Worm (Caenorhabditis elegans) whole organism, L2 larva: ENCODE results near the gene C24B5.4.

Source experiments
- F13H6.1 ChIP-seq: sonication (generic microtip); optimal IDR thresholded peaks from 2 replicates; lab custom pipeline; 2016; ENCODE audit warnings: missing genetic modification characterization, missing compliant biosample characterization
- aly-2 ChIP-seq: fragments of 150-350 bp; optimal IDR thresholded peaks from 2 replicates; lab custom pipeline; 2014; ENCODE audit warnings: missing biosample characterization, missing genetic modification characterization
- ceh-16 ChIP-seq: fragments of 150-350 bp; optimal IDR thresholded peaks from 2 replicates; lab custom pipeline; 2014; ENCODE audit warnings: missing biosample characterization, missing genetic modification characterization
- ceh-82 ChIP-seq: fragments of 150-350 bp; optimal IDR thresholded peaks from 2 replicates; lab custom pipeline; 2014; ENCODE audit warnings: missing biosample characterization, missing genetic modification characterization
- lin-39 ChIP-seq: fragments of 150-350 bp; optimal IDR thresholded peaks from 2 replicates; lab custom pipeline; 2014; ENCODE audit warnings: missing biosample characterization, missing genetic modification reagents, missing genetic modification characterization
- lsy-2 ChIP-seq, 2 experiments: fragments of 150-350 bp in 1 of 2; sonication (generic microtip) in 1 of 2; optimal IDR thresholded peaks; 2 replicates each; lab custom pipeline; 2014 to 2017; ENCODE audit warnings: missing biosample characterization in 2 of 2, missing genetic modification characterization in 2 of 2
- nhr-23 ChIP-seq: fragments of 150-350 bp; optimal IDR thresholded peaks from 2 replicates; lab custom pipeline; 2014; ENCODE audit warnings: missing biosample characterization, missing genetic modification reagents, missing genetic modification characterization
- nhr-77 ChIP-seq: fragments of 150-350 bp; optimal IDR thresholded peaks from 2 replicates; lab custom pipeline; 2014; ENCODE audit warnings: missing biosample characterization, missing genetic modification characterization
- snpc-4 ChIP-seq: fragments of 150-350 bp; optimal IDR thresholded peaks from 2 replicates; lab custom pipeline; 2014; ENCODE audit warnings: missing biosample characterization, missing genetic modification characterization
- unc-39 ChIP-seq: fragments of 150-350 bp; optimal IDR thresholded peaks from 2 replicates; lab custom pipeline; 2014; ENCODE audit warnings: missing biosample characterization, missing genetic modification characterization

DNA sequence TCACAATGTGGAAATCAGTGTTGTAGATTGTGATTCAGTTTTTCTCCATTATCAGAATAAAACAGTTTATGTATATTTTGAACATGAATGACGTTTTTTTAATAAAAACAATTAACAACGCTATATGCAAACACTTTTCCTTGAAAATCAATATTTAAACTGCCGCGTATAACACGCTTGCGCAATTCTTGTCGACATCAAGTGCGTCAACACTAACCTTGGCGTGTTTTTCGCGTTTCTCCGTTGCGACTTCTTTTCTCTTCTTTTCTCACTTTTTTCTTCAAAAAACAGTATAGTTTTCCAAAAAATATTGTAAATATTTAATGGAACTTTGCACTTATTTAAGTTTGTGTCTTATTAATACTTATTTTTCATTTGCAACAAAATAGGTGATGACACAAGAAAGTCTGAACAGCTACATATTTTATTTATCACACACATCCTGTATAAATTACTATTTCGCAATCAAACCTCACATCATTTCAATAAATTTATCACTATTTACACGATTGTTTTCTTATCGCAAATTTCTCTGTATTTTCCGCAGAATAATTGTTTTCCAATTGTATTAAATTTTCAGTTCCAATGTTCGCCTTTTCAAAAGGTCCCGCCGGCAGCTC, 21.8 kb downstream of the C24B5.4 start, which contains the start of gene spas-1:
- peak; percentile 81 to 94 for TF ChIP-seq lsy-2 (tag; optimal IDR thresholded peaks at IDR 0.05; lab: Kevin White, UChicago)
- TF ChIP-seq ceh-82 (tag; lab: Kevin White, UChicago): no peak
- peak; percentile 76 for TF ChIP-seq ceh-16 (tag; lab: Kevin White, UChicago)
- no peak for TF ChIP-seq nhr-23 (tag; lab: Kevin White, UChicago)
- TF ChIP-seq unc-39 (tag; lab: Kevin White, UChicago): no peak
- no peak for TF ChIP-seq aly-2 (tag; lab: Kevin White, UChicago)
- peak; percentile 40 for TF ChIP-seq nhr-77 (tag; lab: Kevin White, UChicago)
- no peak for TF ChIP-seq lin-39 (tag; lab: Kevin White, UChicago)
- TF ChIP-seq F13H6.1 (tag; lab: Kevin White, UChicago): peak; percentile 88
- peak; percentile 82 for TF ChIP-seq snpc-4 (tag; lab: Kevin White, UChicago)
